Worm (Caenorhabditis elegans) whole organism, L2 larva: ENCODE measurements around the gene rev-3.

Experiments
- mdl-1 ChIP-seq, 2 experiments: fragments of 150-350 bp in 1 of 2; sonication (generic microtip) in 1 of 2; optimal IDR thresholded peaks; 2 replicates each; lab custom pipeline; 2017; ENCODE audit warnings: missing biosample characterization in 2 of 2, missing genetic modification characterization in 2 of 2
- nhr-10 ChIP-seq: sonication (generic microtip); optimal IDR thresholded peaks from 2 replicates; lab custom pipeline; 2017; ENCODE audit warnings: missing biosample characterization, missing genetic modification characterization
- snpc-4 ChIP-seq: fragments of 150-350 bp; optimal IDR thresholded peaks from 2 replicates; lab custom pipeline; 2014; ENCODE audit warnings: missing biosample characterization, missing genetic modification characterization

- TF ChIP-seq snpc-4 (no peak), nhr-10 (no peak), mdl-1 (tag; optimal IDR thresholded peaks at IDR 0.05; lab: Kevin White, UChicago) (no peak)
Observed at ce11 chrIII:5790550-5790949, at the start of gene rev-3.
